Fruit fly (Drosophila melanogaster): ENCODE results near the gene CG14011.

The CG14011 gene

dm6 chr2L:5541935-5542685 is 38.8 kb downstream of the CG14011 start, which contains the start of the genes Hel25E and Lam (continued):
- TF ChIP-seq bowl (GFP tag; IDR thresholded peaks at IDR 0.05), result no peak
- no peak for TF ChIP-seq CG13296 (GFP tag; optimal IDR thresholded peaks at IDR 0.05)
- TF ChIP-seq Vsx1 (GFP tag; optimal IDR thresholded peaks at IDR 0.05), result no peak
- TF ChIP-seq CG17802 (tag; optimal IDR thresholded peaks at IDR 0.05), result no peak
- no peak for TF ChIP-seq CG7786 (GFP tag; optimal IDR thresholded peaks at IDR 0.05)
- TF ChIP-seq Fer2 (tag; optimal IDR thresholded peaks at IDR 0.05), result no peak
- no peak for TF ChIP-seq p53 (GFP tag; optimal IDR thresholded peaks at IDR 0.05)
- TF ChIP-seq CG16815 (GFP tag; optimal IDR thresholded peaks at IDR 0.05), result no peak
- TF ChIP-seq CG10274 (GFP tag; optimal IDR thresholded peaks at IDR 0.05), result no peak
- TF ChIP-seq prd (optimal IDR thresholded peaks at IDR 0.05), result no peak
- no peak for TF ChIP-seq prd (GFP tag; IDR thresholded peaks at IDR 0.05)
- no peak for TF ChIP-seq Sry-β (GFP tag; optimal IDR thresholded peaks at IDR 0.05)
- TF ChIP-seq Ada2b (GFP tag; IDR thresholded peaks at IDR 0.05), result no peak
- TF ChIP-seq ara (GFP tag; IDR thresholded peaks at IDR 0.05), result no peak
- no peak for TF ChIP-seq Sox100B (GFP tag; optimal IDR thresholded peaks at IDR 0.05)
- TF ChIP-seq C15 (GFP tag; IDR thresholded peaks at IDR 0.05), result no peak
- TF ChIP-seq org-1 (GFP tag; optimal IDR thresholded peaks at IDR 0.05), result no peak
- no peak for TF ChIP-seq CG32532 (GFP tag; IDR thresholded peaks at IDR 0.05)
- no peak for TF ChIP-seq CG12219 (GFP tag; optimal IDR thresholded peaks at IDR 0.05)
- peak; percentile 92 for TF ChIP-seq sens (GFP tag)
- TF ChIP-seq D19A (tag; optimal IDR thresholded peaks at IDR 0.05), result no peak
- TF ChIP-seq HLH4C (GFP tag; IDR thresholded peaks at IDR 0.05; ENCODE audit: partially characterized antibody), result peak; percentile 81
- TF ChIP-seq CG6683 (GFP tag; optimal IDR thresholded peaks at IDR 0.05), result no peak
- no peak for TF ChIP-seq CG11456 (GFP tag; IDR thresholded peaks at IDR 0.05)
- no peak for TF ChIP-seq Taf1 (GFP tag; IDR thresholded peaks at IDR 0.05)
- no peak for TF ChIP-seq CG3726 (GFP tag; IDR thresholded peaks at IDR 0.05)
- TF ChIP-seq CG32767 (GFP tag; IDR thresholded peaks at IDR 0.05), result no peak
- no peak for TF ChIP-seq CG2678 (tag; optimal IDR thresholded peaks at IDR 0.05)
- no peak for TF ChIP-seq chm (GFP tag; IDR thresholded peaks at IDR 0.05)
- no peak for TF ChIP-seq Oli (tag; optimal IDR thresholded peaks at IDR 0.05)
- peak; percentile 29 for TF ChIP-seq CG2120 (GFP tag; optimal IDR thresholded peaks at IDR 0.05)
- peak; percentile 69 for TF ChIP-seq CG10267 (tag; optimal IDR thresholded peaks at IDR 0.05)
- no peak for TF ChIP-seq Bdp1 (GFP tag; optimal IDR thresholded peaks at IDR 0.05)
- 0 out of 2 replicates have a peak, but pooled peaks have one; percentile 16 for TF ChIP-seq CG10321 (GFP tag; IDR thresholded peaks at IDR 0.05)
- no peak for TF ChIP-seq CG7271 (tag; optimal IDR thresholded peaks at IDR 0.05)
- TF ChIP-seq CG31224 (GFP tag; IDR thresholded peaks at IDR 0.05), result no peak
- TF ChIP-seq dimm (GFP tag; IDR thresholded peaks at IDR 0.05), result no peak
- TF ChIP-seq NC2β (GFP tag; optimal IDR thresholded peaks at IDR 0.05), result peak; percentile 60
- TF ChIP-seq CG7556 (GFP tag; optimal IDR thresholded peaks at IDR 0.05), result no peak
- no peak for TF ChIP-seq sug (tag; optimal IDR thresholded peaks at IDR 0.05)
- peak; percentile 7 for TF ChIP-seq CG13775 (GFP tag; optimal IDR thresholded peaks at IDR 0.05)
- no peak for TF ChIP-seq CG8089 (GFP tag; optimal IDR thresholded peaks at IDR 0.05)
- TF ChIP-seq vfl (GFP tag; optimal IDR thresholded peaks at IDR 0.05), result no peak
- no peak for TF ChIP-seq bab2 (GFP tag; optimal IDR thresholded peaks at IDR 0.05)
- TF ChIP-seq Meics (GFP tag; optimal IDR thresholded peaks at IDR 0.05), result no peak
- TF ChIP-seq CG14860 (GFP tag; IDR thresholded peaks at IDR 0.05; ENCODE audit: partially characterized antibody), result peak; percentile 66; the same call in 1 of the 3 replicates
- TF ChIP-seq Gug (GFP tag; IDR thresholded peaks at IDR 0.05), result no peak
- no peak for TF ChIP-seq Antp (GFP tag; optimal IDR thresholded peaks at IDR 0.05)
- peak; percentile 31 for TF ChIP-seq CG30020 (tag; optimal IDR thresholded peaks at IDR 0.05)
- TF ChIP-seq CG17361 (GFP tag; IDR thresholded peaks at IDR 0.05), result no peak; the same call in 2 of the 3 replicates
- no peak for TF ChIP-seq CG14050 (GFP tag; IDR thresholded peaks at IDR 0.05)
